Worm (Caenorhabditis elegans): ENCODE data around the gene irld-12.

- no peak for TF ChIP-seq flt-1 (GFP tag; IDR thresholded peaks at IDR 0.05)
- no peak for TF ChIP-seq klf-2 (GFP tag; conservative IDR thresholded peaks at IDR 0.05)
- no peak for TF ChIP-seq ztf-29 (GFP tag; IDR thresholded peaks at IDR 0.05)
Measured at ce11 chrV:3011394-3011793, 9.8 kb downstream of the irld-12 start, which contains the start of gene srw-135.
